Fruit fly (Drosophila melanogaster) whole organism, prepupa: ENCODE measurements around the gene AdamTS-A.
A peak's percentile ranks its signal among the peaks of the same experiment; 100 is the strongest.

ENCODE experiments used
- Blimp-1 ChIP-seq: fragments of 200-800 bp; sonication (Bioruptor generic); optimal IDR thresholded peaks from 3 replicates; lab custom pipeline; 2017; ENCODE audit warnings: missing biosample characterization, missing genetic modification characterization, mild to moderate bottlenecking, moderate library complexity, missing genetic modification reagents
- CG10631 ChIP-seq: fragments of 200-800 bp; sonication (Bioruptor generic); optimal IDR thresholded peaks from 2 replicates; lab custom pipeline; 2016; ENCODE audit warnings: missing biosample characterization, missing genetic modification characterization
- CG11762 ChIP-seq: fragments of 200-800 bp; sonication (Bioruptor generic); optimal IDR thresholded peaks from 3 replicates; lab custom pipeline; 2016; ENCODE audit warnings: missing biosample characterization, missing genetic modification characterization; ENCODE audit not compliant: insufficient read depth
- CG11902 ChIP-seq: fragments of 200-800 bp; sonication (Bioruptor generic); optimal IDR thresholded peaks from 3 replicates; lab custom pipeline; 2016; ENCODE audit warnings: missing biosample characterization, missing genetic modification characterization
- CG15336 ChIP-seq: fragments of 200-800 bp; sonication (Bioruptor generic); IDR thresholded peaks from 2 replicates; pipeline ENCODE4 v1.3.6; 2022; ENCODE audit warnings: missing biosample characterization, missing genetic modification characterization
- CG1621 ChIP-seq: fragments of 200-800 bp; sonication (Bioruptor generic); optimal IDR thresholded peaks from 3 replicates; lab custom pipeline; 2018; ENCODE audit warnings: missing biosample characterization, mild to moderate bottlenecking, missing genetic modification characterization
- CG16779 ChIP-seq: fragments of 200-800 bp; sonication (Bioruptor generic); optimal IDR thresholded peaks from 3 replicates; lab custom pipeline; 2017; ENCODE audit warnings: missing biosample characterization, mild to moderate bottlenecking, missing genetic modification characterization
- CG31627 ChIP-seq: fragments of 200-800 bp; sonication (Bioruptor generic); optimal IDR thresholded peaks from 3 replicates; lab custom pipeline; 2016; ENCODE audit warnings: missing biosample characterization, missing genetic modification characterization
- CG32006 ChIP-seq: fragments of 200-800 bp; sonication (Bioruptor generic); optimal IDR thresholded peaks from 3 replicates; lab custom pipeline; 2017; ENCODE audit warnings: missing biosample characterization, mild to moderate bottlenecking, missing genetic modification characterization
- CG34406 ChIP-seq: fragments of 200-800 bp; sonication (Bioruptor generic); optimal IDR thresholded peaks from 3 replicates; lab custom pipeline; 2016; ENCODE audit warnings: missing biosample characterization, missing genetic modification characterization
- CG6276 ChIP-seq: fragments of 200-800 bp; sonication (Bioruptor generic); optimal IDR thresholded peaks from 2 replicates; lab custom pipeline; 2017; ENCODE audit warnings: missing biosample characterization, mild to moderate bottlenecking, missing genetic modification characterization
- CG6792 ChIP-seq: fragments of 200-800 bp; sonication (Bioruptor generic); optimal IDR thresholded peaks from 3 replicates; lab custom pipeline; 2016; ENCODE audit warnings: missing biosample characterization, missing genetic modification characterization
- CG6854 ChIP-seq: fragments of 200-800 bp; sonication (Bioruptor generic); optimal IDR thresholded peaks from 2 replicates; lab custom pipeline; 2017; ENCODE audit warnings: missing biosample characterization, mild to moderate bottlenecking, missing genetic modification characterization
- CG7368 ChIP-seq: fragments of 200-800 bp; sonication (Bioruptor generic); optimal IDR thresholded peaks from 3 replicates; lab custom pipeline; 2016; ENCODE audit warnings: missing biosample characterization, missing genetic modification characterization
- CG9139 ChIP-seq: fragments of 200-800 bp; sonication (Bioruptor generic); optimal IDR thresholded peaks from 3 replicates; lab custom pipeline; 2017; ENCODE audit warnings: missing biosample characterization, mild to moderate bottlenecking, missing genetic modification characterization
- Eip75B ChIP-seq: fragments of 200-800 bp; sonication (Bioruptor generic); optimal IDR thresholded peaks from 3 replicates; lab custom pipeline; 2016; ENCODE audit warnings: missing biosample characterization, missing genetic modification characterization
- Eip93F ChIP-seq: fragments of 200-800 bp; sonication (Bioruptor generic); optimal IDR thresholded peaks from 2 replicates; lab custom pipeline; 2016; ENCODE audit warnings: missing biosample characterization, mild to moderate bottlenecking, missing genetic modification characterization
- Ets96B ChIP-seq: fragments of 200-800 bp; optimal IDR thresholded peaks from 2 replicates; lab custom pipeline; 2019; ENCODE audit warnings: missing biosample characterization, mild to moderate bottlenecking, missing genetic modification characterization, moderate library complexity
- Hr38 ChIP-seq: sonication (Bioruptor generic); optimal IDR thresholded peaks from 2 replicates; lab custom pipeline; 2016; ENCODE audit warnings: missing biosample characterization, missing genetic modification characterization
- Hr39 ChIP-seq: fragments of 200-800 bp; sonication (Bioruptor generic); optimal IDR thresholded peaks from 2 replicates; lab custom pipeline; 2016; ENCODE audit warnings: missing biosample characterization, missing genetic modification characterization
- Hr4 ChIP-seq: fragments of 200-800 bp; sonication (Bioruptor generic); optimal IDR thresholded peaks from 3 replicates; lab custom pipeline; 2016; ENCODE audit warnings: missing biosample characterization, missing genetic modification characterization
- Met ChIP-seq: fragments of 200-800 bp; sonication (Bioruptor generic); optimal IDR thresholded peaks from 3 replicates; lab custom pipeline; 2016; ENCODE audit warnings: missing biosample characterization, missing genetic modification characterization
- OdsH ChIP-seq: fragments of 200-800 bp; sonication (Bioruptor generic); optimal IDR thresholded peaks from 3 replicates; lab custom pipeline; 2016; ENCODE audit warnings: missing biosample characterization, missing genetic modification characterization
- achi ChIP-seq: fragments of 200-800 bp; sonication (Bioruptor generic); optimal IDR thresholded peaks from 3 replicates; lab custom pipeline; 2016; ENCODE audit warnings: missing biosample characterization, missing genetic modification characterization
- acj6 ChIP-seq: fragments of 200-800 bp; sonication (Bioruptor generic); optimal IDR thresholded peaks from 3 replicates; lab custom pipeline; 2016; ENCODE audit warnings: missing biosample characterization, missing genetic modification characterization
- dac ChIP-seq: fragments of 200-800 bp; sonication (Bioruptor generic); optimal IDR thresholded peaks from 2 replicates; lab custom pipeline; 2017; ENCODE audit warnings: missing biosample characterization, mild to moderate bottlenecking, missing genetic modification characterization
- fkh ChIP-seq: fragments of 200-800 bp; sonication (Bioruptor generic); optimal IDR thresholded peaks from 3 replicates; lab custom pipeline; 2017; ENCODE audit warnings: missing biosample characterization, mild to moderate bottlenecking, missing genetic modification characterization, moderate library complexity
- lz ChIP-seq: fragments of 200-800 bp; sonication (Bioruptor generic); optimal IDR thresholded peaks from 3 replicates; lab custom pipeline; 2016; ENCODE audit warnings: missing biosample characterization, missing genetic modification characterization
- net ChIP-seq: fragments of 200-800 bp; sonication (Bioruptor generic); optimal IDR thresholded peaks from 3 replicates; lab custom pipeline; 2016; ENCODE audit warnings: missing biosample characterization, missing genetic modification characterization
- spab ChIP-seq: fragments of 200-800 bp; sonication (Bioruptor generic); optimal IDR thresholded peaks from 2 replicates; lab custom pipeline; 2017; ENCODE audit warnings: missing biosample characterization, mild to moderate bottlenecking, missing genetic modification characterization, missing genetic modification reagents
- svp ChIP-seq: fragments of 200-800 bp; sonication (Bioruptor generic); peaks from one replicate; lab custom pipeline; 2016; ENCODE audit warnings: missing biosample characterization, missing genetic modification characterization
- topi ChIP-seq: fragments of 200-800 bp; sonication (Bioruptor generic); optimal IDR thresholded peaks from 3 replicates; lab custom pipeline; 2016; ENCODE audit warnings: missing biosample characterization, missing genetic modification characterization
- vri ChIP-seq: fragments of 200-800 bp; sonication (Bioruptor generic); optimal IDR thresholded peaks from 3 replicates; lab custom pipeline; 2016; ENCODE audit warnings: missing biosample characterization, mild to moderate bottlenecking, missing genetic modification characterization

Gene AdamTS-A

DNA sequence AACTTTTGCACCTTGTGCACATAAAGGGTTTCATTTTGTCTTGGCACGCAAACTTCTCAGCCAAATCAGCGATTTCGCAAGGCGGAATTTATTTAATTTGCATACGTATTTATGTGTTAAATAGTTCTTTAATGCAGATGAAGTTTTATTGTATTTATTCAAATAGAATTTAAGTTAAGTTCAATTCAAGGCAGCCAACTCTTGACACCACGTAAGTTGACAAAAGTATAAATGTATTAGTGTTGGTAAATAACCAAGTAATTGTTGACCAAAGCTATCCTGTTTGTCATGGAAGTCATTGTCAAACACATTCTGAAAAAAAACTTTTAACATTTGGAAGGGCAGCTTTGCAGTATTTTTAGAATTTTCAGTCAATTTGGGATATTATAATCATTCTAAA, 18.3 kb upstream of the AdamTS-A start, which contains the start of gene maca:
maca (plus strand) TSS at position 301 of the 400 bp plus-strand sequence.
- TF ChIP-seq CG11762 (GFP tag; lab: Kevin White, UChicago): no peak
- TF ChIP-seq, all 60 proteins: peak for 0

DNA sequence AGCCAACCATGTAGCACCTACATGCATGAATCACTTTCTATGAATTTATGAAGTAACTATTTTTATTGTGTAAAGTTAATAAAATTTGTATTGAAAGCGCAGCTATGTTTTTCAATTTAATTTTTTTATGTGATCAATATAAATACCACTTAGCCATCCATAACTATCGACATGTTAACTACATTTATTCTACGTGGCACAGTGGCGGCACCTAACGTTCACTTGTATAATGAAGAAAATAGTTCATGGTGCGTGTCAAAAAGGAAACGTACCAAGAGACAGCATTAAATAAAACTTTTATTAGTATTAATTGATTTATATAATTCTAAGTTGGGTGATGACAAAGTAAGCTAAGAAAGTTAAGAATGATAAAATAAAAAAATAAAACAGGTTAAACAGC, 17.2 kb upstream of the AdamTS-A start:
- TF ChIP-seq topi (GFP tag; lab: Kevin White, UChicago): no peak
- TF ChIP-seq dac (GFP tag; lab: Kevin White, UChicago): no peak
- TF ChIP-seq fkh (GFP tag; lab: Kevin White, UChicago): no peak
- TF ChIP-seq svp (GFP tag; lab: Kevin White, UChicago): peak; percentile 58

DNA sequence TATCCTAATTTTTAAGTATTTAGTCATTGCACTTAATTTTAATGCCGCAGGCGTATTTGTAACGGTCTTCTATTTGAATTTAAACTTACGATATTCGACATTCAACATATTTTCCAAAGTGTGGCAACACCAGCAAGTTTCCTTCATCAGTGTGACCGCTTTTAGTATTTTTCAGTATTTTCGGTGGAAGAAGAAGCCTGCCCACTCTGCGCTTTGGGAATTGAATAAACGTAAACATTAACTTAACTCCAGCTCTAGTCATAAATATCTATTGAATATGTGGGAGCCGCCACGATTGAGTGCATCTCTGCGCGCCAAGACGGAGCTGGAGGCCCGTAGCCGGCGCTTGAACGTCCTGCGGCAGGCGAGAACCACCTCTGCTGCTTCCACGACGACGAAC, 9.9 kb upstream of the AdamTS-A start, which contains the start of gene obe:
obe (plus strand) TSS at position 185 of the 400 bp plus-strand sequence.
- TF ChIP-seq Ets96B (no peak), CG11762 (GFP tag; lab: Kevin White, UChicago) (no peak), CG32006 (GFP tag; lab: Kevin White, UChicago) (no peak), Hr39 (GFP tag; lab: Kevin White, UChicago) (no peak), svp (GFP tag; lab: Kevin White, UChicago) (no peak), CG11902 (GFP tag; lab: Kevin White, UChicago) (no peak), CG7368 (GFP tag; lab: Kevin White, UChicago) (no peak), CG6276 (GFP tag; lab: Kevin White, UChicago) (no peak), Hr38 (GFP tag; lab: Kevin White, UChicago) (no peak), CG10631 (GFP tag; lab: Kevin White, UChicago) (no peak), Eip75B (GFP tag; lab: Kevin White, UChicago) (no peak), achi (GFP tag; lab: Kevin White, UChicago) (no peak), fkh (GFP tag; lab: Kevin White, UChicago) (no peak), CG6792 (GFP tag; lab: Kevin White, UChicago) (no peak), dac (GFP tag; lab: Kevin White, UChicago) (no peak)
- TF ChIP-seq, all 60 proteins: peak for 0

DNA sequence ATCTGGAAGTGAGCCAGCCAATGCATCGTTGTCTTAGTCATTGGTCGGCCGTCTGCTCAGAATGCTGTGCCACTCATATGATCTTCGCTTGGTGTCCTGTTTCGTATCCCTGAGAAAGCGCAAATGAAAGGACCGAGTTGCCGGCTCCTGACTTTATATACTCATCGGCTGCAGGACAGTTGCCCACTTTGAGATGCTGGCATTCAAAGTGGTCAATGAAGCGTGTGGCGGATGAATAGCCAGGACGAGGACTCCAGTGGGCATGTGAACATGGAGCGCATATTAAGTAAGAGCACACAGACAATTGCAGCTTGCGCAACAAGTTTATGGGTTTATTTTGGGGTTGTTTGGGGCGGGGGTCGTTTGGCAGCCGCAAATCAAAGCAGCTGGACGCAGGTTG, 9.3 kb upstream of the AdamTS-A start, which contains the start of gene Trissin:
Trissin (minus strand) TSS at position 101 of the 400 bp plus-strand sequence.
- TF ChIP-seq CG10631 (GFP tag; lab: Kevin White, UChicago) (no peak), CG15336 (GFP tag; lab: Robert Waterston, UW) (no peak), Hr4 (GFP tag; lab: Kevin White, UChicago) (no peak), Eip93F (GFP tag; lab: Kevin White, UChicago) (no peak), CG34406 (no peak), CG16779 (tag; lab: Kevin White, UChicago) (no peak), CG9139 (GFP tag; lab: Kevin White, UChicago) (no peak), Met (GFP tag; lab: Kevin White, UChicago) (no peak), CG11902 (GFP tag; lab: Kevin White, UChicago) (no peak), Blimp-1 (GFP tag; lab: Kevin White, UChicago) (no peak), acj6 (GFP tag; lab: Kevin White, UChicago) (no peak), CG6854 (GFP tag; lab: Kevin White, UChicago) (no peak), spab (GFP tag; lab: Kevin White, UChicago) (no peak), CG6792 (GFP tag; lab: Kevin White, UChicago) (no peak), dac (GFP tag; lab: Kevin White, UChicago) (no peak), lz (GFP tag; lab: Kevin White, UChicago) (no peak)

DNA sequence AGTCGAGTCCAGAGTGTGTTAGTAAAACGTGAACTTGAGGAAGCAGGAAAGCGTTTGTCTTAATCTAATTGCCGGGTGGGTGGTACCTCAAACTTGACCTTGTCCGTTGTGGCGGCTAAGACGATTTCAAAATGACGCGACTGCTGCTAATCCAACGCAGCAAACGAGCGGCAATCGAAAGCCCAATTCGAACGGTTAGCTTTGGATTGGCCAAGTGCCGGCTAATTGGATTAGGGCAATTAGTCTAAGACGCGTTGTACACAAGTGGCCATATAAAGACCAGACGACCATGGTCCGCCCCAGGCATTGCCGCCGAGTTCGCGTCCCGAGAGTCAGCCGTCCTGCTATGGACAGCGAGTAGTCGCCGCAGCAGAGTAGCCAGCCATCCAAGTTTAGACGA, 6.9 kb upstream of the AdamTS-A start, which contains the start of gene Rh6:
Rh6 (plus strand) TSS at position 301 of the 400 bp plus-strand sequence.
- TF ChIP-seq CG1621 (tag; lab: Kevin White, UChicago): no peak
- TF ChIP-seq CG11902 (GFP tag; lab: Kevin White, UChicago): no peak
- TF ChIP-seq OdsH (GFP tag; lab: Kevin White, UChicago): no peak
- no peak for TF ChIP-seq CG34406
- TF ChIP-seq CG31627 (GFP tag; lab: Kevin White, UChicago): no peak
- TF ChIP-seq Ets96B: no peak
- no peak for TF ChIP-seq lz (GFP tag; lab: Kevin White, UChicago)
- TF ChIP-seq CG11762 (GFP tag; lab: Kevin White, UChicago): no peak
- TF ChIP-seq Eip75B (GFP tag; lab: Kevin White, UChicago): no peak
- no peak for TF ChIP-seq Hr39 (GFP tag; lab: Kevin White, UChicago)
- TF ChIP-seq spab (GFP tag; lab: Kevin White, UChicago): no peak
- TF ChIP-seq CG6792 (GFP tag; lab: Kevin White, UChicago): no peak
- no peak for TF ChIP-seq CG6276 (GFP tag; lab: Kevin White, UChicago)
- no peak for TF ChIP-seq svp (GFP tag; lab: Kevin White, UChicago)
- no peak for TF ChIP-seq vri
- no peak for TF ChIP-seq CG6854 (GFP tag; lab: Kevin White, UChicago)
- TF ChIP-seq net (GFP tag; lab: Kevin White, UChicago): no peak
